Worm (Caenorhabditis elegans): Measurements from ENCODE around the gene cal-5.

The cal-5 gene

ce11 chrX:5121789-5122188 is 44.0 kb upstream of the cal-5 start:
- no peak for TF ChIP-seq unc-62 (GFP tag; optimal IDR thresholded peaks at IDR 0.05)
- no peak for TF ChIP-seq dmd-4 (tag; optimal IDR thresholded peaks at IDR 0.05)
- TF ChIP-seq nhr-11 (tag; optimal IDR thresholded peaks at IDR 0.05), result no peak
- no peak for TF ChIP-seq sem-4 (tag; optimal IDR thresholded peaks at IDR 0.05)
- no peak for TF ChIP-seq ZK546.5 (tag; optimal IDR thresholded peaks at IDR 0.05)
- peak; percentile 4 for TF ChIP-seq sma-9 (GFP tag; optimal IDR thresholded peaks at IDR 0.05)
- TF ChIP-seq sma-9 (tag; optimal IDR thresholded peaks at IDR 0.05), result no peak
- TF ChIP-seq egl-27 (tag; optimal IDR thresholded peaks at IDR 0.05), result no peak
- TF ChIP-seq C34F6.9 (tag; optimal IDR thresholded peaks at IDR 0.05), result peak; percentile 29
- TF ChIP-seq ceh-16 (tag; optimal IDR thresholded peaks at IDR 0.05), result no peak
- no peak for TF ChIP-seq skn-1 (tag; optimal IDR thresholded peaks at IDR 0.05)
- no peak for TF ChIP-seq Y55F3AM.14 (GFP tag; optimal IDR thresholded peaks at IDR 0.05)
- peak; percentile 26 for TF ChIP-seq alr-1 (tag; optimal IDR thresholded peaks at IDR 0.05)
- peak in 1 of 2 experiments; percentile 17 for TF ChIP-seq lsy-2 (tag; optimal IDR thresholded peaks at IDR 0.05)
- TF ChIP-seq fos-1 (tag; optimal IDR thresholded peaks at IDR 0.05), result peak; percentile 21
- no peak for TF ChIP-seq unc-39 (tag; optimal IDR thresholded peaks at IDR 0.05)
- TF ChIP-seq lin-11 (tag; optimal IDR thresholded peaks at IDR 0.05), result peak; percentile 32
- TF ChIP-seq nhr-12 (tag; optimal IDR thresholded peaks at IDR 0.05), result no peak
- TF ChIP-seq unc-55 (GFP tag; optimal IDR thresholded peaks at IDR 0.05), result peak; percentile 66
- no peak for TF ChIP-seq mab-5 (tag; optimal IDR thresholded peaks at IDR 0.05)
- TF ChIP-seq lin-13 (GFP tag; optimal IDR thresholded peaks at IDR 0.05), result no peak
- peak; percentile 41 for TF ChIP-seq nhr-129 (tag; optimal IDR thresholded peaks at IDR 0.05)
- TF ChIP-seq snpc-4 (tag; optimal IDR thresholded peaks at IDR 0.05), result no peak
- no peak for TF ChIP-seq nhr-237 (tag; optimal IDR thresholded peaks at IDR 0.05)

ce11 chrX:5120807-5121206 is 43.0 kb upstream of the cal-5 start:
- TF ChIP-seq sma-9 (GFP tag; optimal IDR thresholded peaks at IDR 0.05), result no peak
- no peak for TF ChIP-seq sma-9 (tag; optimal IDR thresholded peaks at IDR 0.05)
- TF ChIP-seq fos-1 (tag; optimal IDR thresholded peaks at IDR 0.05), result no peak
- TF ChIP-seq nhr-129 (tag; optimal IDR thresholded peaks at IDR 0.05), result peak; percentile 29
- TF ChIP-seq ama-1 (optimal IDR thresholded peaks at IDR 0.05), result no peak
- TF ChIP-seq lin-11 (tag; optimal IDR thresholded peaks at IDR 0.05), result no peak
- TF ChIP-seq mbf-1 (tag; optimal IDR thresholded peaks at IDR 0.05), result no peak

ce11 chrX:5120196-5120595 is 42.4 kb upstream of the cal-5 start:
- TF ChIP-seq lsy-2 (tag; optimal IDR thresholded peaks at IDR 0.05), result no peak
- TF ChIP-seq nhr-10 (tag; optimal IDR thresholded peaks at IDR 0.05), result no peak
- no peak for TF ChIP-seq nhr-237 (tag; optimal IDR thresholded peaks at IDR 0.05)
- no peak for TF ChIP-seq zag-1 (tag; optimal IDR thresholded peaks at IDR 0.05)
- no peak for TF ChIP-seq ama-1 (optimal IDR thresholded peaks at IDR 0.05)
- no peak for TF ChIP-seq unc-39 (tag; optimal IDR thresholded peaks at IDR 0.05)
- TF ChIP-seq skn-1 (tag; optimal IDR thresholded peaks at IDR 0.05), result no peak
- TF ChIP-seq Y55F3AM.14 (GFP tag; optimal IDR thresholded peaks at IDR 0.05), result no peak
- no peak for TF ChIP-seq nhr-11 (tag; optimal IDR thresholded peaks at IDR 0.05)
- TF ChIP-seq mbf-1 (tag; optimal IDR thresholded peaks at IDR 0.05), result no peak
- TF ChIP-seq elt-3 (tag; optimal IDR thresholded peaks at IDR 0.05), result no peak
- TF ChIP-seq nhr-77 (tag; optimal IDR thresholded peaks at IDR 0.05), result no peak
- TF ChIP-seq mab-5 (tag; optimal IDR thresholded peaks at IDR 0.05), result no peak
- no peak for TF ChIP-seq sma-3 (GFP tag; optimal IDR thresholded peaks at IDR 0.05)
- TF ChIP-seq elt-1 (tag; optimal IDR thresholded peaks at IDR 0.05), result no peak
- no peak for TF ChIP-seq unc-55 (GFP tag; optimal IDR thresholded peaks at IDR 0.05)
- no peak for TF ChIP-seq ceh-16 (tag; optimal IDR thresholded peaks at IDR 0.05)

ce11 chrX:5119686-5120085 is 41.9 kb upstream of the cal-5 start:
- no peak for TF ChIP-seq sma-9 (GFP tag; optimal IDR thresholded peaks at IDR 0.05)
- no peak for TF ChIP-seq sma-9 (tag; optimal IDR thresholded peaks at IDR 0.05)
- TF ChIP-seq unc-55 (GFP tag; optimal IDR thresholded peaks at IDR 0.05), result no peak
- no peak for TF ChIP-seq R02D3.7 (tag; optimal IDR thresholded peaks at IDR 0.05)
- TF ChIP-seq sem-4 (tag; optimal IDR thresholded peaks at IDR 0.05), result no peak
- TF ChIP-seq elt-1 (tag; optimal IDR thresholded peaks at IDR 0.05), result no peak
- no peak for TF ChIP-seq nhr-23 (tag; optimal IDR thresholded peaks at IDR 0.05)
- no peak for TF ChIP-seq ztf-1 (GFP tag; conservative IDR thresholded peaks at IDR 0.05)
- TF ChIP-seq egl-27 (tag; optimal IDR thresholded peaks at IDR 0.05), result no peak
- TF ChIP-seq nhr-21 (tag; optimal IDR thresholded peaks at IDR 0.05), result no peak
- TF ChIP-seq Y55F3AM.14 (GFP tag; optimal IDR thresholded peaks at IDR 0.05), result no peak
- TF ChIP-seq nhr-77 (tag; optimal IDR thresholded peaks at IDR 0.05), result no peak
- TF ChIP-seq mdl-1 (tag; optimal IDR thresholded peaks at IDR 0.05), result no peak
- TF ChIP-seq fos-1 (tag; optimal IDR thresholded peaks at IDR 0.05), result no peak
